Comparison of ENCODE assay signal across 6 worm cellular contexts in genomic region chrX:2372134-2372533, ce11.
A peak's percentile ranks its signal among the peaks of the same experiment; 100 is the strongest.
TF ChIP-seq lines count a peak whose summit lies in the region.

No protein-coding gene starts in this region.

TF ChIP-seq in whole organism, L1 larva, 84 proteins besides CTCF, POLR2A, EP300 and RAD21:
- TF ChIP-seq lin-35 (GFP tag; optimal IDR thresholded peaks at IDR 0.05; lab: Kevin White, UChicago) (peak in 1 of 2 experiments; percentile 30), ceh-88 (GFP tag; IDR thresholded peaks at IDR 0.05; lab: Robert Waterston, UW) (no peak), elt-2 (tag; optimal IDR thresholded peaks at IDR 0.05; lab: Kevin White, UChicago) (peak; percentile 54), nhr-85 (tag; lab: Kevin White, UChicago) (no peak), jun-1 (tag; optimal IDR thresholded peaks at IDR 0.05; lab: Kevin White, UChicago) (no peak), tbx-2 (tag; optimal IDR thresholded peaks at IDR 0.05; lab: Kevin White, UChicago) (no peak), elt-3 (tag; optimal IDR thresholded peaks at IDR 0.05; lab: Kevin White, UChicago) (peak in 2 of 6 experiments; percentile 9 to 47), lin-14 (GFP tag; optimal IDR thresholded peaks at IDR 0.05; lab: Kevin White, UChicago) (peak; percentile 24), C16A3.4 (tag; optimal IDR thresholded peaks at IDR 0.05; lab: Kevin White, UChicago) (no peak), nhr-90 (tag; optimal IDR thresholded peaks at IDR 0.05; lab: Kevin White, UChicago; ENCODE audit: poor library complexity) (peak; percentile 10), lir-3 (tag; optimal IDR thresholded peaks at IDR 0.05; lab: Kevin White, UChicago; ENCODE audit: poor library complexity) (no peak), lsy-2 (tag; optimal IDR thresholded peaks at IDR 0.05; lab: Kevin White, UChicago) (no peak)

TF ChIP-seq in whole organism, L2 larva, 48 proteins besides CTCF, POLR2A, EP300 and RAD21:
- TF ChIP-seq gmeb-1 (tag; optimal IDR thresholded peaks at IDR 0.05; lab: Kevin White, UChicago) = peak; percentile 10
- TF ChIP-seq mbf-1 (tag; optimal IDR thresholded peaks at IDR 0.05; lab: Kevin White, UChicago) = no peak
- TF ChIP-seq fos-1 (tag; optimal IDR thresholded peaks at IDR 0.05; lab: Kevin White, UChicago) = peak; percentile 45
- no peak for TF ChIP-seq nhr-25 (tag; optimal IDR thresholded peaks at IDR 0.05; lab: Kevin White, UChicago)
- peak; percentile 17 for TF ChIP-seq nhr-129 (tag; optimal IDR thresholded peaks at IDR 0.05; lab: Kevin White, UChicago)
- TF ChIP-seq ztf-1 (GFP tag; conservative IDR thresholded peaks at IDR 0.05; lab: Robert Waterston, UW) = no peak
- peak; percentile 7 for TF ChIP-seq crh-2 (tag; optimal IDR thresholded peaks at IDR 0.05; lab: Kevin White, UChicago)

TF ChIP-seq in whole organism, L3 larva, 47 proteins besides CTCF, POLR2A, EP300 and RAD21:
- TF ChIP-seq nhr-23 (tag; optimal IDR thresholded peaks at IDR 0.05; lab: Kevin White, UChicago) (no peak), elt-2 (tag; optimal IDR thresholded peaks at IDR 0.05; lab: Kevin White, UChicago) (peak; percentile 81), unc-39 (tag; optimal IDR thresholded peaks at IDR 0.05; lab: Kevin White, UChicago) (no peak), zag-1 (tag; optimal IDR thresholded peaks at IDR 0.05; lab: Kevin White, UChicago) (no peak), pqm-1 (tag; optimal IDR thresholded peaks at IDR 0.05; lab: Kevin White, UChicago) (peak; percentile 69), lin-15B (tag; optimal IDR thresholded peaks at IDR 0.05; lab: Kevin White, UChicago) (no peak), pha-4 (tag; optimal IDR thresholded peaks at IDR 0.05; lab: Kevin White, UChicago) (peak; percentile 18), elt-1 (tag; optimal IDR thresholded peaks at IDR 0.05; lab: Kevin White, UChicago) (no peak), R02D3.7 (tag; optimal IDR thresholded peaks at IDR 0.05; lab: Kevin White, UChicago) (no peak)

TF ChIP-seq in whole organism, L4 larva, 104 proteins besides CTCF, POLR2A, EP300 and RAD21 (continues in another document):
- TF ChIP-seq rbr-2 (tag; optimal IDR thresholded peaks at IDR 0.05; lab: Kevin White, UChicago) (no peak), nhr-77 (tag; optimal IDR thresholded peaks at IDR 0.05; lab: Kevin White, UChicago) (peak; percentile 21), hlh-11 (tag; optimal IDR thresholded peaks at IDR 0.05; lab: Kevin White, UChicago) (peak; percentile 69), Y105C5A.15 (GFP tag; IDR thresholded peaks at IDR 0.05; lab: Robert Waterston, UW) (no peak), T20F7.1 (GFP tag; optimal IDR thresholded peaks at IDR 0.05; lab: Kevin White, UChicago) (no peak), egl-27 (tag; optimal IDR thresholded peaks at IDR 0.05; lab: Kevin White, UChicago) (no peak), ceh-62 (tag; optimal IDR thresholded peaks at IDR 0.05; lab: Kevin White, UChicago) (no peak), snpc-4 (tag; optimal IDR thresholded peaks at IDR 0.05; lab: Kevin White, UChicago) (no peak), lin-39 (tag; optimal IDR thresholded peaks at IDR 0.05; lab: Kevin White, UChicago) (no peak), pha-4 (GFP tag; IDR thresholded peaks at IDR 0.05; lab: Robert Waterston, UW) (no peak), pha-4 (tag; optimal IDR thresholded peaks at IDR 0.05; lab: Kevin White, UChicago) (no peak), spr-3 (GFP tag; optimal IDR thresholded peaks at IDR 0.05; lab: Kevin White, UChicago) (no peak), hmg-1.1 (GFP tag; IDR thresholded peaks at IDR 0.05; lab: Robert Waterston, UW) (no peak), spr-1 (tag; optimal IDR thresholded peaks at IDR 0.05; lab: Kevin White, UChicago) (no peak), nhr-76 (tag; optimal IDR thresholded peaks at IDR 0.05; lab: Kevin White, UChicago) (no peak), nhr-6 (tag; optimal IDR thresholded peaks at IDR 0.05; lab: Kevin White, UChicago) (peak; percentile 46), unc-62 (GFP tag; optimal IDR thresholded peaks at IDR 0.05 in 1 of 2; lab: Kevin White, UChicago) (no peak), unc-62 (tag; optimal IDR thresholded peaks at IDR 0.05; lab: Kevin White, UChicago) (no peak), dmd-9 (GFP tag; IDR thresholded peaks at IDR 0.05; lab: Robert Waterston, UW) (no peak), nhr-28 (tag; optimal IDR thresholded peaks at IDR 0.05; lab: Kevin White, UChicago) (peak; percentile 65), madf-9 (GFP tag; conservative IDR thresholded peaks at IDR 0.05; lab: Robert Waterston, UW) (no peak), lsy-2 (tag; optimal IDR thresholded peaks at IDR 0.05; lab: Kevin White, UChicago) (no peak), dve-1 (tag; optimal IDR thresholded peaks at IDR 0.05; lab: Kevin White, UChicago; ENCODE audit: insufficient read depth) (peak; percentile 63), zfp-2 (tag; optimal IDR thresholded peaks at IDR 0.05; lab: Kevin White, UChicago) (no peak)

TF ChIP-seq in whole organism, late embryonic, 69 proteins besides CTCF, POLR2A, EP300 and RAD21:
- TF ChIP-seq elt-2 (tag; optimal IDR thresholded peaks at IDR 0.05; lab: Kevin White, UChicago) (peak; percentile 63), rnt-1 (tag; optimal IDR thresholded peaks at IDR 0.05; lab: Kevin White, UChicago) (no peak)

TF ChIP-seq in whole organism, young adult, 124 proteins besides CTCF, POLR2A, EP300 and RAD21:
- TF ChIP-seq mxl-1 (tag; optimal IDR thresholded peaks at IDR 0.05; lab: Kevin White, UChicago) = no peak
- TF ChIP-seq Y95B8A.8 (GFP tag; IDR thresholded peaks at IDR 0.05; lab: Robert Waterston, UW) = no peak
- peak; percentile 69 for TF ChIP-seq dox-1 (GFP tag; IDR thresholded peaks at IDR 0.05; lab: Robert Waterston, UW)
- TF ChIP-seq dpl-1 (GFP tag; optimal IDR thresholded peaks at IDR 0.05; lab: Kevin White, UChicago) = no peak
- TF ChIP-seq sea-2 (GFP tag; IDR thresholded peaks at IDR 0.05; lab: Robert Waterston, UW) = no peak
- TF ChIP-seq F57C9.4 (tag; optimal IDR thresholded peaks at IDR 0.05; lab: Kevin White, UChicago) = no peak
- TF ChIP-seq tbp1 (GFP tag; optimal IDR thresholded peaks at IDR 0.05; lab: Kevin White, UChicago) = peak; percentile 22
- peak; percentile 8 for TF ChIP-seq F23B12.7 (tag; optimal IDR thresholded peaks at IDR 0.05; lab: Kevin White, UChicago; ENCODE audit: insufficient read depth)
- TF ChIP-seq rec-8 (tag; optimal IDR thresholded peaks at IDR 0.05; lab: Kevin White, UChicago) = no peak
- TF ChIP-seq nhr-80 (tag; optimal IDR thresholded peaks at IDR 0.05; lab: Kevin White, UChicago) = peak; percentile 85
- TF ChIP-seq let-607 (tag; optimal IDR thresholded peaks at IDR 0.05; lab: Kevin White, UChicago) = peak in 1 of 2 experiments; percentile 42
- peak; percentile 16 for TF ChIP-seq atf-7 (tag; optimal IDR thresholded peaks at IDR 0.05; lab: Kevin White, UChicago)
